Fruit fly (Drosophila melanogaster): Measurements from ENCODE around the gene Zir.

Gene Zir

DNA sequence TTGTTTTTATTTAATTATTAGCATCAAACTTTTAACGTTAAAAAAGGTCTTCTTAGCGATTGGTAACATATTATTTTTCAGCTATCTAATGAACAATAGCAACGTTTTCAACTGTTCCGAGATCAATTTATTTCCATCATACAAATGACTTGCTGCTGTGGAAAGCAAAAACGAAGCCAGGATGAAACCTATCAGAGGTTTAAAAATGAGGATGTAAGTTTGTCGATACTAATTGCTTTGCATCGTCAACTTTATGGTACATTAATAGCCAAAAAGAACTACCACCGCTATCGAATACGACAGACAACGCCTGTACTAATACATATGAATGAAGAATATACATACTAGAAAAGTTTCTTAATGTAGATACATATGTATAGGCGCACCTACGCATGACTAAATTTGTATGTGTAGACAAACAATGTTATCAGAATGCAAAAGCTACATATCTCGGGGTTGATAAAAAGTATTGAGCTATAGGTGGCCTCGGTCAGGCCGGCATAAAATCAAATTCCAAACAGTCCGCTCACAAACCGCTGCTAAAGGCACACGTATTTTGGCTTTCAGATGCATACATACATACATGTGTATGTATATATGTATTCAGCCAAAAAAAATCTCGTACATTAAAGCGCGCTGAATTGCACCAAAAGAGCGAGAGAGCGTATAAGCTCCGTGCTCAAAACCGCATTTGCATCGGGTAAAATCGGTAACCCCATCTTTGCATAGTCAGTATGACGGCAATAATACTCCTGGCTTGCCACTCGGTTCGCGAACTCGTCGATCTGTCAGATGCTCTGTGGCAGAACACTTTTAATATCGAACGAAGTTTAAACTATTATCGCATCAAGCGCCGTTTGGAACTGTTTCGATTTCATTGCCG, 22.4 kb upstream of the Zir start (continued):
- TF ChIP-seq lz (GFP tag; optimal IDR thresholded peaks at IDR 0.05) = no peak
- TF ChIP-seq Eip75B (GFP tag; optimal IDR thresholded peaks at IDR 0.05) = no peak
- no peak for TF ChIP-seq Lpt (GFP tag; optimal IDR thresholded peaks at IDR 0.05)
- no peak for TF ChIP-seq pdm3 (GFP tag; optimal IDR thresholded peaks at IDR 0.05)
- TF ChIP-seq vri (GFP tag; optimal IDR thresholded peaks at IDR 0.05) = peak; percentile 59
- TF ChIP-seq esn (GFP tag; optimal IDR thresholded peaks at IDR 0.05) = no peak

DNA sequence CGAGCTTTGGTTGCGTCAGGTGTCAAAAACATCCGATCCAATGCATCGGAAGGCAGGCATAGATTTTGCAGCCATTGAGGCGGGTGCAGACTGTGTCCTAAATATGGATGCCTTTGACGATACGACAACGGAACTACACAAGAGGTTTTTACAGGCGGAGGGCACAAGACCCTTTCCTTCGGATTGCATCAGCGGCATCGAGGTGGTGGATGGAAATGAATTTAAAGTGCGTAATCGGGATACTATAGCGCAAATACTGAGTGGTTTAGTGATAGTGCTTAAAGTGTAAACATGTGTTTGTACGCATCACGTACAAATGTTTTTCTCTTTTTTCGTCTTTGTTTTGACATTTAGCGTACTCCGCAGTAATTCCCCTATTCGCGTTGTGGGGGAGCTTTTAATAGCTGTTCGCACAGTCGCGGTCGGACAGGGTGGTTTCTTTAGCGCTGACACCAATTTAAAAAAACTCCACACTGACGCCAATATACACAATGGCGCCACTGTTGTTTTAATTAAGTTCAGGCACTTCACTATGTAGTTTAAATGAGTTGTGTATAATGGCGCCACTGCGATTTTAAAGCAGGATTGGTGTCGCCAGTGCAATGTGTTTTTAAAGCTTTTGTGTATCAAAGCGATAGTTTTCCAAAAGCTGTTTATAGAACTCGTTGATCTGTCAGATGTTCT, 21.6 kb upstream of the Zir start:
- TF ChIP-seq Eip93F (GFP tag; optimal IDR thresholded peaks at IDR 0.05) = no peak
- TF ChIP-seq dsx (GFP tag; optimal IDR thresholded peaks at IDR 0.05; ENCODE audit: poor library complexity, severe bottlenecking) = no peak
- no peak for TF ChIP-seq Eip75B (GFP tag; optimal IDR thresholded peaks at IDR 0.05)
- peak; percentile 67 for TF ChIP-seq CG6163 (GFP tag; IDR thresholded peaks at IDR 0.05)
- TF ChIP-seq CG8319 (GFP tag; optimal IDR thresholded peaks at IDR 0.05) = no peak
- no peak for TF ChIP-seq Hr38 (GFP tag; optimal IDR thresholded peaks at IDR 0.05)
- TF ChIP-seq CG8632 (GFP tag; optimal IDR thresholded peaks at IDR 0.05) = no peak
- peak; percentile 38; the same call in 1 of the 2 replicates for TF ChIP-seq CG15336 (GFP tag; IDR thresholded peaks at IDR 0.05)
- peak; percentile 14 for TF ChIP-seq esn (GFP tag; optimal IDR thresholded peaks at IDR 0.05)
- no peak for TF ChIP-seq CG4318 (GFP tag; optimal IDR thresholded peaks at IDR 0.05)
- peak; percentile 2 for TF ChIP-seq Sox102F (GFP tag; optimal IDR thresholded peaks at IDR 0.05)
- TF ChIP-seq CG3919 (GFP tag; optimal IDR thresholded peaks at IDR 0.05) = peak; percentile 40
- no peak for TF ChIP-seq Lpt (GFP tag; optimal IDR thresholded peaks at IDR 0.05)
- peak; percentile 59 for TF ChIP-seq Eip78C (GFP tag)
- TF ChIP-seq OdsH (GFP tag; optimal IDR thresholded peaks at IDR 0.05) = peak; percentile 20
- TF ChIP-seq cyc (GFP tag; optimal IDR thresholded peaks at IDR 0.05) = peak; percentile 35
- TF ChIP-seq ss (GFP tag; optimal IDR thresholded peaks at IDR 0.05) = peak; percentile 3 to 23
- TF ChIP-seq CG32006 (GFP tag; optimal IDR thresholded peaks at IDR 0.05) = no peak
- no peak for TF ChIP-seq CG6792 (GFP tag; optimal IDR thresholded peaks at IDR 0.05)
- TF ChIP-seq Sox15 (GFP tag; optimal IDR thresholded peaks at IDR 0.05) = no peak
- TF ChIP-seq topi (GFP tag; optimal IDR thresholded peaks at IDR 0.05) = peak; percentile 20
- peak; percentile 69 for TF ChIP-seq svp (GFP tag)
- TF ChIP-seq fd59A (GFP tag; optimal IDR thresholded peaks at IDR 0.05) = no peak
- no peak; the same call in 2 of the 3 replicates for TF ChIP-seq CG8119 (GFP tag; IDR thresholded peaks at IDR 0.05)
- TF ChIP-seq CG31627 (GFP tag; optimal IDR thresholded peaks at IDR 0.05) = peak; percentile 39
- no peak for TF ChIP-seq eg (GFP tag; IDR thresholded peaks at IDR 0.05)
- no peak for TF ChIP-seq spab (GFP tag; optimal IDR thresholded peaks at IDR 0.05)
- TF ChIP-seq CG10631 (GFP tag; optimal IDR thresholded peaks at IDR 0.05) = peak; percentile 1
- peak; percentile 20 for TF ChIP-seq net (GFP tag; optimal IDR thresholded peaks at IDR 0.05)
- peak; percentile 0 for TF ChIP-seq Met (GFP tag; optimal IDR thresholded peaks at IDR 0.05)
- peak; percentile 90 for TF ChIP-seq achi (GFP tag; optimal IDR thresholded peaks at IDR 0.05)
- no peak for TF ChIP-seq CG11902 (GFP tag; optimal IDR thresholded peaks at IDR 0.05)
- TF ChIP-seq Blimp-1 (GFP tag; optimal IDR thresholded peaks at IDR 0.05) = no peak
- TF ChIP-seq CG11762 (GFP tag; optimal IDR thresholded peaks at IDR 0.05; ENCODE audit: insufficient read depth) = no peak
- TF ChIP-seq CG6854 (GFP tag; optimal IDR thresholded peaks at IDR 0.05) = no peak
- no peak for TF ChIP-seq CG9139 (GFP tag; optimal IDR thresholded peaks at IDR 0.05)
- no peak for TF ChIP-seq fd85E (GFP tag; optimal IDR thresholded peaks at IDR 0.05)
- no peak for TF ChIP-seq CG34406 (GFP tag; optimal IDR thresholded peaks at IDR 0.05)
- TF ChIP-seq Gug (GFP tag; IDR thresholded peaks at IDR 0.05) = no peak
- TF ChIP-seq CG16779 (tag; optimal IDR thresholded peaks at IDR 0.05) = no peak
- TF ChIP-seq lz (GFP tag; optimal IDR thresholded peaks at IDR 0.05) = peak; percentile 54
- TF ChIP-seq CG6276 (GFP tag; optimal IDR thresholded peaks at IDR 0.05) = no peak
- TF ChIP-seq Hr39 (GFP tag; optimal IDR thresholded peaks at IDR 0.05) = no peak
- TF ChIP-seq CG10669 (GFP tag; optimal IDR thresholded peaks at IDR 0.05) = no peak
- TF ChIP-seq fkh (GFP tag; optimal IDR thresholded peaks at IDR 0.05) = no peak

Data from whole organism, prepupa.